Comparison of ENCODE assay signal across 5 fruit fly cellular contexts in the genomic region with DNA sequence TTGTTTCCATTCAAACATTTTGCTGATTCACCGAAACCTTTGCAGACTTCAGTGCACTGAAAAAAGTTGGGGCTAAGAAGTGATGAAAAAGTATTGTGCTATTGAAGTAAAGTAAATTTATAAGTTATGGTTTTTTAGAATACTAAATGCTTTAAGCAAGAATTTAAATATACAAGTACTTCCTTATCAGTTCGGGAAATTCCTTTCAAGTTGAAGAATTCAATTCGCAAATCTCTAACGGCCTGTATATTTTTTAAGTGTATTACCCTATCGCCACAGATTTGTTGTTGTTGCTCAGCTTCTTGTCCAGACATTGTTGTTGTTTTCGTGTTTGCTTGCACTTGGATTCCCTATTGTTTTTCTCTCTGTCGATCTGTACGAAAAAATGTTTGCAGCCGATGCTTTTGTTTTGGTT.
TF ChIP-seq lines count a peak whose summit lies in the region.

No protein-coding gene starts in this region.

TF ChIP-seq in whole organism, adult, 20 proteins besides CTCF, POLR2A, EP300 and RAD21 (continued from another document):
- TF ChIP-seq kay (GFP tag; lab: Kevin White, UChicago; ENCODE audit: borderline replicate concordance) (no peak), CG1620 (GFP tag; optimal IDR thresholded peaks at IDR 0.05; lab: Kevin White, UChicago) (peak; percentile 43)

TF ChIP-seq in whole organism, embryonic, 481 proteins besides CTCF, POLR2A, EP300 and RAD21 (continued from another document and continues in another):
- TF ChIP-seq Opbp (GFP tag; IDR thresholded peaks at IDR 0.05; lab: Robert Waterston, UW; ENCODE audit: partially characterized antibody) (no peak), CG15073 (GFP tag; optimal IDR thresholded peaks at IDR 0.05; lab: Kevin White, UChicago) (no peak), Bteb2 (GFP tag; optimal IDR thresholded peaks at IDR 0.05; lab: Kevin White, UChicago) (peak; percentile 46), Lhr (GFP tag; optimal IDR thresholded peaks at IDR 0.05; lab: Kevin White, UChicago) (no peak), HLH54F (GFP tag; optimal IDR thresholded peaks at IDR 0.05; lab: Kevin White, UChicago) (peak; percentile 3), crc (GFP tag; optimal IDR thresholded peaks at IDR 0.05; lab: Kevin White, UChicago) (peak; percentile 17), CG17802 (tag; optimal IDR thresholded peaks at IDR 0.05; lab: Kevin White, UChicago) (peak; percentile 34), CG7963 (GFP tag; IDR thresholded peaks at IDR 0.05; lab: Robert Waterston, UW; ENCODE audit: partially characterized antibody) (no peak), twi (tag; optimal IDR thresholded peaks at IDR 0.05; lab: Kevin White, UChicago) (peak; percentile 8), pfk (GFP tag; optimal IDR thresholded peaks at IDR 0.05; lab: Kevin White, UChicago) (no peak), phol (tag; optimal IDR thresholded peaks at IDR 0.05; lab: Kevin White, UChicago) (peak; percentile 86), CG1233 (GFP tag; optimal IDR thresholded peaks at IDR 0.05; lab: Kevin White, UChicago) (peak; percentile 83), bsh (GFP tag; optimal IDR thresholded peaks at IDR 0.05; lab: Kevin White, UChicago) (peak; percentile 35 to 62), trem (tag; optimal IDR thresholded peaks at IDR 0.05; lab: Kevin White, UChicago) (peak; percentile 80), Hr39 (optimal IDR thresholded peaks at IDR 0.05; lab: Kevin White, UChicago) (no peak), en (GFP tag; optimal IDR thresholded peaks at IDR 0.05; lab: Kevin White, UChicago) (peak; percentile 35), dati (GFP tag; IDR thresholded peaks at IDR 0.05; lab: Robert Waterston, UW) (peak; percentile 42; the same call in 1 of the 2 replicates), nau (GFP tag; optimal IDR thresholded peaks at IDR 0.05; lab: Kevin White, UChicago) (peak; percentile 51), tna (GFP tag; IDR thresholded peaks at IDR 0.05; lab: Robert Waterston, UW; ENCODE audit: partially characterized antibody) (no peak), jigr1 (GFP tag; IDR thresholded peaks at IDR 0.05; lab: Robert Waterston, UW) (0 out of 3 replicates have a peak, but pooled peaks have one; percentile 55), Scr (GFP tag; IDR thresholded peaks at IDR 0.05; lab: Robert Waterston, UW; ENCODE audit: partially characterized antibody) (no peak), zen2 (GFP tag; IDR thresholded peaks at IDR 0.05; lab: Robert Waterston, UW; ENCODE audit: partially characterized antibody) (no peak), ken (GFP tag; IDR thresholded peaks at IDR 0.05; lab: Robert Waterston, UW) (0 out of 3 replicates have a peak, but pooled peaks have one; percentile 12), CG12155 (GFP tag; optimal IDR thresholded peaks at IDR 0.05; lab: Kevin White, UChicago) (peak; percentile 53), vvl (GFP tag; IDR thresholded peaks at IDR 0.05; lab: Robert Waterston, UW) (peak; percentile 86; the same call in 1 of the 2 replicates), CG32767 (GFP tag; IDR thresholded peaks at IDR 0.05; lab: Robert Waterston, UW) (peak; percentile 56; the same call in 1 of the 2 replicates), Dref (GFP tag; IDR thresholded peaks at IDR 0.05; lab: Robert Waterston, UW) (no peak), Mes4 (GFP tag; optimal IDR thresholded peaks at IDR 0.05; lab: Kevin White, UChicago) (peak; percentile 48), ase (GFP tag; IDR thresholded peaks at IDR 0.05; lab: Robert Waterston, UW) (peak; percentile 72; the same call in 2 of the 3 replicates)

TF ChIP-seq in whole organism, prepupa, 60 proteins besides CTCF, POLR2A, EP300 and RAD21 (continued from another document and continues in another):
- peak; percentile 15 for TF ChIP-seq dac (GFP tag; optimal IDR thresholded peaks at IDR 0.05; lab: Kevin White, UChicago)
- peak; percentile 73 to 83 for TF ChIP-seq ss (GFP tag; optimal IDR thresholded peaks at IDR 0.05; lab: Kevin White, UChicago)
- TF ChIP-seq CG32006 (GFP tag; optimal IDR thresholded peaks at IDR 0.05; lab: Kevin White, UChicago) = peak; percentile 81
- peak; percentile 97 for TF ChIP-seq Eip78C (GFP tag; lab: Kevin White, UChicago)
- TF ChIP-seq CG8632 (GFP tag; optimal IDR thresholded peaks at IDR 0.05; lab: Kevin White, UChicago) = peak; percentile 80
- TF ChIP-seq CG9139 (GFP tag; optimal IDR thresholded peaks at IDR 0.05; lab: Kevin White, UChicago) = peak; percentile 54
- TF ChIP-seq Sox14 (GFP tag; optimal IDR thresholded peaks at IDR 0.05; lab: Kevin White, UChicago) = peak; percentile 84
- peak; percentile 75 for TF ChIP-seq dsx (GFP tag; optimal IDR thresholded peaks at IDR 0.05; lab: Kevin White, UChicago; ENCODE audit: poor library complexity, severe bottlenecking)
- peak; percentile 93 for TF ChIP-seq cyc (GFP tag; optimal IDR thresholded peaks at IDR 0.05; lab: Kevin White, UChicago)
- peak; percentile 83 for TF ChIP-seq CG6163 (GFP tag; IDR thresholded peaks at IDR 0.05; lab: Robert Waterston, UW)
- peak; percentile 92 for TF ChIP-seq Hr39 (GFP tag; optimal IDR thresholded peaks at IDR 0.05; lab: Kevin White, UChicago)
- TF ChIP-seq salr (GFP tag; optimal IDR thresholded peaks at IDR 0.05; lab: Kevin White, UChicago) = peak; percentile 26 to 66
- peak; percentile 55 for TF ChIP-seq fd85E (GFP tag; optimal IDR thresholded peaks at IDR 0.05; lab: Kevin White, UChicago)
- peak; percentile 74 for TF ChIP-seq Sox15 (GFP tag; optimal IDR thresholded peaks at IDR 0.05; lab: Kevin White, UChicago)
- TF ChIP-seq Eip75B (GFP tag; optimal IDR thresholded peaks at IDR 0.05; lab: Kevin White, UChicago) = peak; percentile 80
- TF ChIP-seq CG8319 (GFP tag; optimal IDR thresholded peaks at IDR 0.05; lab: Kevin White, UChicago) = peak; percentile 62
- peak; percentile 81 for TF ChIP-seq CG10669 (GFP tag; optimal IDR thresholded peaks at IDR 0.05; lab: Kevin White, UChicago)
- TF ChIP-seq Hr38 (GFP tag; optimal IDR thresholded peaks at IDR 0.05; lab: Kevin White, UChicago) = no peak
- TF ChIP-seq CG8119 (GFP tag; IDR thresholded peaks at IDR 0.05; lab: Robert Waterston, UW) = peak; percentile 78
- peak; percentile 83 for TF ChIP-seq pdm3 (GFP tag; optimal IDR thresholded peaks at IDR 0.05; lab: Kevin White, UChicago)
- TF ChIP-seq CG15336 (GFP tag; IDR thresholded peaks at IDR 0.05; lab: Robert Waterston, UW) = peak; percentile 80
- TF ChIP-seq Hr4 (GFP tag; optimal IDR thresholded peaks at IDR 0.05; lab: Kevin White, UChicago) = peak; percentile 81
- peak; percentile 78 for TF ChIP-seq CG11762 (GFP tag; optimal IDR thresholded peaks at IDR 0.05; lab: Kevin White, UChicago; ENCODE audit: insufficient read depth)
- TF ChIP-seq Blimp-1 (GFP tag; optimal IDR thresholded peaks at IDR 0.05; lab: Kevin White, UChicago) = peak; percentile 62
- TF ChIP-seq CG3919 (GFP tag; optimal IDR thresholded peaks at IDR 0.05; lab: Kevin White, UChicago) = peak; percentile 86
- peak; percentile 87 for TF ChIP-seq net (GFP tag; optimal IDR thresholded peaks at IDR 0.05; lab: Kevin White, UChicago)
- TF ChIP-seq CG16779 (tag; optimal IDR thresholded peaks at IDR 0.05; lab: Kevin White, UChicago) = peak; percentile 47
- peak; percentile 82 for TF ChIP-seq OdsH (GFP tag; optimal IDR thresholded peaks at IDR 0.05; lab: Kevin White, UChicago)
- TF ChIP-seq esn (GFP tag; optimal IDR thresholded peaks at IDR 0.05; lab: Kevin White, UChicago) = peak; percentile 94
- peak; percentile 82 for TF ChIP-seq CG6808 (GFP tag; optimal IDR thresholded peaks at IDR 0.05; lab: Kevin White, UChicago)
- peak; percentile 72 for TF ChIP-seq CG11902 (GFP tag; optimal IDR thresholded peaks at IDR 0.05; lab: Kevin White, UChicago)
- peak; percentile 97 for TF ChIP-seq svp (GFP tag; lab: Kevin White, UChicago)

TF ChIP-seq in whole organism, pupa, 21 proteins besides CTCF, POLR2A, EP300 and RAD21 (continued from another document):
- TF ChIP-seq CG13204 (GFP tag; optimal IDR thresholded peaks at IDR 0.05; lab: Kevin White, UChicago) = peak; percentile 45
- peak; percentile 79 for TF ChIP-seq CG15710 (tag; optimal IDR thresholded peaks at IDR 0.05; lab: Kevin White, UChicago)

TF ChIP-seq in whole organism, wandering third instar larva, 38 proteins besides CTCF, POLR2A, EP300 and RAD21 (continued from another document):
- TF ChIP-seq lola (GFP tag; optimal IDR thresholded peaks at IDR 0.05; lab: Kevin White, UChicago) (no peak), tai (GFP tag; optimal IDR thresholded peaks at IDR 0.05; lab: Kevin White, UChicago) (peak; percentile 77), Mio (GFP tag; optimal IDR thresholded peaks at IDR 0.05; lab: Kevin White, UChicago) (no peak), Dfd (GFP tag; optimal IDR thresholded peaks at IDR 0.05; lab: Kevin White, UChicago) (no peak), usp (GFP tag; optimal IDR thresholded peaks at IDR 0.05; lab: Kevin White, UChicago) (no peak), Hnf4 (GFP tag; optimal IDR thresholded peaks at IDR 0.05; lab: Kevin White, UChicago) (peak; percentile 65), woc (GFP tag; optimal IDR thresholded peaks at IDR 0.05; lab: Kevin White, UChicago) (peak; percentile 90), GATAd (GFP tag; optimal IDR thresholded peaks at IDR 0.05; lab: Kevin White, UChicago) (peak; percentile 66), dsf (GFP tag; optimal IDR thresholded peaks at IDR 0.05; lab: Kevin White, UChicago; ENCODE audit: borderline replicate concordance) (peak; percentile 19), Abd-B (GFP tag; optimal IDR thresholded peaks at IDR 0.05; lab: Kevin White, UChicago) (no peak), Hr78 (GFP tag; optimal IDR thresholded peaks at IDR 0.05; lab: Kevin White, UChicago) (no peak), ey (GFP tag; optimal IDR thresholded peaks at IDR 0.05; lab: Kevin White, UChicago) (peak; percentile 86), dmrt93B (GFP tag; optimal IDR thresholded peaks at IDR 0.05; lab: Kevin White, UChicago) (peak; percentile 73), Hr83 (GFP tag; optimal IDR thresholded peaks at IDR 0.05; lab: Kevin White, UChicago; ENCODE audit: poor library complexity, severe bottlenecking) (no peak), pan (optimal IDR thresholded peaks at IDR 0.05; lab: Kevin White, UChicago) (no peak), Vsx2 (GFP tag; optimal IDR thresholded peaks at IDR 0.05; lab: Kevin White, UChicago; ENCODE audit: partially characterized antibody) (no peak), Dif (GFP tag; optimal IDR thresholded peaks at IDR 0.05; lab: Kevin White, UChicago; ENCODE audit: partially characterized antibody) (no peak), h (GFP tag; optimal IDR thresholded peaks at IDR 0.05; lab: Kevin White, UChicago) (peak; percentile 98)
